Worm (Caenorhabditis elegans) whole organism, young adult: ENCODE measurements around the gene K09E2.3.

ENCODE experiments used
- B0019.2 ChIP-seq: fragments of 200-800 bp; sonication (Bioruptor generic); conservative IDR thresholded peaks from 2 replicates; pipeline ENCODE4 v1.3.6; 2022; ENCODE audit warnings: missing genetic modification reagents, missing genetic modification characterization, missing compliant biosample characterization
- B0261.1 ChIP-seq: sonication (generic microtip); optimal IDR thresholded peaks from 2 replicates; lab custom pipeline; 2016; ENCODE audit warnings: mild to moderate bottlenecking, missing genetic modification characterization, moderate library complexity, missing compliant biosample characterization
- F37B4.10 ChIP-seq: fragments of 200-800 bp; sonication (Bioruptor generic); IDR thresholded peaks from 2 replicates; pipeline ENCODE4 v1.3.6; 2022; ENCODE audit warnings: missing genetic modification characterization, missing compliant biosample characterization
- F39B2.1 ChIP-seq: fragments of 200-800 bp; sonication (Bioruptor generic); IDR thresholded peaks from 2 replicates; pipeline ENCODE4 v1.3.6; 2022; ENCODE audit warnings: missing genetic modification reagents, missing genetic modification characterization, missing compliant biosample characterization
- F49E8.2 ChIP-seq: sonication (generic microtip); optimal IDR thresholded peaks from 3 replicates; lab custom pipeline; 2017; ENCODE audit warnings: missing genetic modification characterization, mild to moderate bottlenecking, missing compliant biosample characterization, antibody characterized with exemption, moderate library complexity; ENCODE audit not compliant: insufficient read depth
- F57A8.1 ChIP-seq: fragments of 200-800 bp; sonication (Bioruptor generic); optimal IDR thresholded peaks from 2 replicates; lab custom pipeline; 2018; ENCODE audit warnings: mild to moderate bottlenecking, missing genetic modification characterization, moderate library complexity, missing compliant biosample characterization
- T26A5.8 ChIP-seq: sonication (generic microtip); optimal IDR thresholded peaks from 2 replicates; lab custom pipeline; 2016; ENCODE audit warnings: missing genetic modification characterization, missing compliant biosample characterization
- Y53G8AR.9 ChIP-seq: fragments of 200-800 bp; sonication (Bioruptor generic); conservative IDR thresholded peaks from 2 replicates; pipeline ENCODE4 v1.3.6; 2022; ENCODE audit warnings: missing genetic modification reagents, missing genetic modification characterization, missing compliant biosample characterization
- Y67H2A.10 ChIP-seq: fragments of 200-800 bp; sonication (Bioruptor generic); conservative IDR thresholded peaks from 2 replicates; pipeline ENCODE4 v1.3.6; 2022; ENCODE audit warnings: missing genetic modification reagents, missing genetic modification characterization, missing compliant biosample characterization
- akir-1 ChIP-seq: fragments of 200-800 bp; sonication (Bioruptor generic); optimal IDR thresholded peaks from 2 replicates; lab custom pipeline; 2018; ENCODE audit warnings: mild to moderate bottlenecking, missing genetic modification characterization, moderate library complexity, missing compliant biosample characterization
- aptf-3 ChIP-seq: fragments of 200-800 bp; sonication (Bioruptor generic); IDR thresholded peaks from 2 replicates; pipeline ENCODE4 v1.3.6; 2022; ENCODE audit warnings: missing genetic modification characterization, missing compliant biosample characterization
- atf-7 ChIP-seq: sonication (generic microtip); optimal IDR thresholded peaks from 2 replicates; lab custom pipeline; 2017; ENCODE audit warnings: mild to moderate bottlenecking, missing genetic modification characterization, missing compliant biosample characterization
- attf-3 ChIP-seq: fragments of 200-800 bp; sonication (Bioruptor generic); conservative IDR thresholded peaks from 2 replicates; pipeline ENCODE4 v1.3.6; 2022; ENCODE audit warnings: missing genetic modification reagents, missing genetic modification characterization, missing compliant biosample characterization
- attf-6 ChIP-seq: fragments of 200-800 bp; sonication (Bioruptor generic); IDR thresholded peaks from 2 replicates; pipeline ENCODE4 v1.3.6; 2022; ENCODE audit warnings: missing genetic modification reagents, missing genetic modification characterization, missing compliant biosample characterization
- ccch-3 ChIP-seq: fragments of 200-800 bp; sonication (Bioruptor generic); optimal IDR thresholded peaks from 2 replicates; lab custom pipeline; 2018; ENCODE audit warnings: mild to moderate bottlenecking, missing genetic modification characterization, missing compliant biosample characterization
- cebp-1 ChIP-seq, 2 experiments: fragments of 200-800 bp in 1 of 2; sonication (Bioruptor generic) in 1 of 2; sonication (generic microtip) in 1 of 2; IDR thresholded peaks in 1 of 2; optimal IDR thresholded peaks in 1 of 2; 2 replicates each; pipeline versions ENCODE4 v1.3.6 to Lab custom; 2017 to 2022; ENCODE audit warnings: missing compliant biosample characterization in 2 of 2, missing genetic modification characterization in 2 of 2, mild to moderate bottlenecking in 1 of 2, missing genetic modification reagents in 1 of 2, moderate library complexity in 1 of 2
- cebp-2 ChIP-seq: fragments of 200-800 bp; sonication (Bioruptor generic); IDR thresholded peaks from 2 replicates; pipeline ENCODE4 v1.3.6; 2022; ENCODE audit warnings: missing genetic modification characterization, missing compliant biosample characterization
- ceh-40 ChIP-seq: fragments of 200-800 bp; sonication (Bioruptor generic); IDR thresholded peaks from 2 replicates; pipeline ENCODE4 v1.3.6; 2022; ENCODE audit warnings: missing genetic modification characterization, missing compliant biosample characterization
- ceh-58 ChIP-seq: fragments of 200-800 bp; sonication (Bioruptor generic); IDR thresholded peaks from 2 replicates; pipeline ENCODE4 v1.3.6; 2022; ENCODE audit warnings: missing genetic modification characterization, missing compliant biosample characterization
- egl-44 ChIP-seq: fragments of 200-800 bp; sonication (Bioruptor generic); IDR thresholded peaks from 2 replicates; pipeline ENCODE4 v1.3.6; 2022; ENCODE audit warnings: missing genetic modification reagents, missing genetic modification characterization, missing compliant biosample characterization
- him-1 ChIP-seq: sonication (generic microtip); optimal IDR thresholded peaks from 2 replicates; lab custom pipeline; 2016; ENCODE audit warnings: missing genotype, missing genetic modification reagents, missing genetic modification characterization, missing compliant biosample characterization
- hlh-12 ChIP-seq: sonication (generic microtip); optimal IDR thresholded peaks from 2 replicates; lab custom pipeline; 2016; ENCODE audit warnings: missing genetic modification characterization, missing compliant biosample characterization
- hmg-20 ChIP-seq: fragments of 200-800 bp; sonication (Bioruptor generic); IDR thresholded peaks from 2 replicates; pipeline ENCODE4 v1.3.6; 2022; ENCODE audit warnings: missing genetic modification reagents, missing genetic modification characterization, missing compliant biosample characterization
- let-607 ChIP-seq, 2 experiments: fragments of 200-800 bp in 1 of 2; sonication (Bioruptor generic) in 1 of 2; sonication (generic microtip) in 1 of 2; optimal IDR thresholded peaks; 2 replicates each; lab custom pipeline; 2016 to 2018; ENCODE audit warnings: mild to moderate bottlenecking in 2 of 2, missing compliant biosample characterization in 2 of 2, missing genetic modification characterization in 2 of 2, moderate library complexity in 2 of 2, missing genotype in 1 of 2
- lin-35 ChIP-seq, 3 experiments: fragments of 150-350 bp in 2 of 3; sonication (generic microtip) in 1 of 3; optimal IDR thresholded peaks; 2 replicates each; lab custom pipeline; 2014 to 2018; ENCODE audit warnings: missing biosample characterization in 3 of 3, missing genetic modification characterization in 3 of 3, missing genetic modification reagents in 3 of 3
- madf-6 ChIP-seq: fragments of 200-800 bp; sonication (Bioruptor generic); IDR thresholded peaks from 2 replicates; pipeline ENCODE4 v1.3.6; 2022; ENCODE audit warnings: missing genetic modification reagents, missing genetic modification characterization, missing compliant biosample characterization
- mcd-1 ChIP-seq: fragments of 200-800 bp; sonication (Bioruptor generic); IDR thresholded peaks from 2 replicates; pipeline ENCODE4 v1.3.6; 2022; ENCODE audit warnings: missing genetic modification reagents, missing genetic modification characterization, missing compliant biosample characterization
- mel-28 ChIP-seq: sonication (generic microtip); optimal IDR thresholded peaks from 2 replicates; lab custom pipeline; 2016; ENCODE audit warnings: borderline replicate concordance, mild to moderate bottlenecking, missing genetic modification characterization, missing compliant biosample characterization
- mes-4 ChIP-seq: sonication (generic microtip); optimal IDR thresholded peaks from 2 replicates; lab custom pipeline; 2016; ENCODE audit warnings: missing genotype, missing genetic modification characterization, missing compliant biosample characterization
- mxl-1 ChIP-seq: sonication (generic microtip); optimal IDR thresholded peaks from 2 replicates; lab custom pipeline; 2016; ENCODE audit warnings: missing genetic modification characterization, missing compliant biosample characterization
- nfyb-1 ChIP-seq: fragments of 200-800 bp; sonication (Bioruptor generic); IDR thresholded peaks from 2 replicates; pipeline ENCODE4 v1.3.6; 2022; ENCODE audit warnings: missing genetic modification reagents, missing genetic modification characterization, missing compliant biosample characterization
- rec-8 ChIP-seq, 2 experiments: sonication (generic microtip); optimal IDR thresholded peaks; 2 replicates each; lab custom pipeline; 2016; ENCODE audit warnings: mild to moderate bottlenecking in 2 of 2, missing genetic modification characterization in 2 of 2, missing genetic modification reagents in 2 of 2, missing genotype in 2 of 2, missing biosample characterization in 1 of 2, missing compliant biosample characterization in 1 of 2, moderate library complexity in 1 of 2
- sea-2 ChIP-seq: fragments of 200-800 bp; sonication (Bioruptor generic); IDR thresholded peaks from 2 replicates; pipeline ENCODE4 v1.3.6; 2022; ENCODE audit warnings: missing genetic modification characterization, missing compliant biosample characterization
- snpc-3.4 ChIP-seq: sonication (generic microtip); optimal IDR thresholded peaks from 2 replicates; lab custom pipeline; 2017; ENCODE audit warnings: missing genetic modification characterization, mild to moderate bottlenecking, missing compliant biosample characterization, antibody characterized with exemption, moderate library complexity, missing genotype, missing genetic modification reagents
- snpc-4 ChIP-seq, 5 experiments: fragments of 150-350 bp in 1 of 5; sonication (generic microtip) in 4 of 5; optimal IDR thresholded peaks; 2 replicates each; lab custom pipeline; 2014 to 2018; ENCODE audit warnings: missing genetic modification characterization in 5 of 5, missing biosample characterization in 3 of 5, antibody characterized with exemption in 2 of 5, mild to moderate bottlenecking in 2 of 5, missing compliant biosample characterization in 2 of 5, missing genotype in 2 of 5, moderate library complexity in 2 of 5, missing genetic modification reagents in 1 of 5
- somi-1 ChIP-seq: fragments of 200-800 bp; sonication (Bioruptor generic); optimal IDR thresholded peaks from 2 replicates; lab custom pipeline; 2018; ENCODE audit warnings: mild to moderate bottlenecking, missing genetic modification characterization, missing compliant biosample characterization
- tbx-9 ChIP-seq: sonication (generic microtip); optimal IDR thresholded peaks from 2 replicates; lab custom pipeline; 2016; ENCODE audit warnings: borderline replicate concordance, missing genetic modification characterization, inconsistent platforms, missing compliant biosample characterization
- tlf-1 ChIP-seq: fragments of 200-800 bp; sonication (Bioruptor generic); optimal IDR thresholded peaks from 2 replicates; lab custom pipeline; 2018; ENCODE audit warnings: mild to moderate bottlenecking, missing genetic modification characterization, missing compliant biosample characterization
- unc-130 ChIP-seq: sonication (generic microtip); optimal IDR thresholded peaks from 2 replicates; lab custom pipeline; 2016; ENCODE audit warnings: missing genetic modification reagents, missing genetic modification characterization, missing compliant biosample characterization
- xnd-1 ChIP-seq: sonication (generic microtip); optimal IDR thresholded peaks from 2 replicates; lab custom pipeline; 2016; ENCODE audit warnings: missing genotype, missing genetic modification reagents, missing genetic modification characterization, missing compliant biosample characterization
- zfh-2 ChIP-seq: fragments of 200-800 bp; sonication (Bioruptor generic); conservative IDR thresholded peaks from 2 replicates; pipeline ENCODE4 v1.3.6; 2022; ENCODE audit warnings: missing genetic modification reagents, missing genetic modification characterization, missing compliant biosample characterization
- ztf-22 ChIP-seq: fragments of 200-800 bp; sonication (Bioruptor generic); optimal IDR thresholded peaks from 2 replicates; lab custom pipeline; 2018; ENCODE audit warnings: mild to moderate bottlenecking, missing genetic modification characterization, moderate library complexity, missing compliant biosample characterization
- ztf-26 ChIP-seq: sonication (generic microtip); optimal IDR thresholded peaks from 2 replicates; lab custom pipeline; 2017; ENCODE audit warnings: missing genetic modification characterization, missing compliant biosample characterization
- ztf-28 ChIP-seq: fragments of 200-800 bp; sonication (Bioruptor generic); IDR thresholded peaks from 2 replicates; pipeline ENCODE4 v1.3.6; 2022; ENCODE audit warnings: missing genetic modification reagents, missing genetic modification characterization, missing compliant biosample characterization
- ztf-6 ChIP-seq: fragments of 200-800 bp; sonication (Bioruptor generic); IDR thresholded peaks from 2 replicates; pipeline ENCODE4 v1.3.6; 2022; ENCODE audit warnings: missing genetic modification reagents, missing genetic modification characterization, missing compliant biosample characterization

The K09E2.3 gene

DNA sequence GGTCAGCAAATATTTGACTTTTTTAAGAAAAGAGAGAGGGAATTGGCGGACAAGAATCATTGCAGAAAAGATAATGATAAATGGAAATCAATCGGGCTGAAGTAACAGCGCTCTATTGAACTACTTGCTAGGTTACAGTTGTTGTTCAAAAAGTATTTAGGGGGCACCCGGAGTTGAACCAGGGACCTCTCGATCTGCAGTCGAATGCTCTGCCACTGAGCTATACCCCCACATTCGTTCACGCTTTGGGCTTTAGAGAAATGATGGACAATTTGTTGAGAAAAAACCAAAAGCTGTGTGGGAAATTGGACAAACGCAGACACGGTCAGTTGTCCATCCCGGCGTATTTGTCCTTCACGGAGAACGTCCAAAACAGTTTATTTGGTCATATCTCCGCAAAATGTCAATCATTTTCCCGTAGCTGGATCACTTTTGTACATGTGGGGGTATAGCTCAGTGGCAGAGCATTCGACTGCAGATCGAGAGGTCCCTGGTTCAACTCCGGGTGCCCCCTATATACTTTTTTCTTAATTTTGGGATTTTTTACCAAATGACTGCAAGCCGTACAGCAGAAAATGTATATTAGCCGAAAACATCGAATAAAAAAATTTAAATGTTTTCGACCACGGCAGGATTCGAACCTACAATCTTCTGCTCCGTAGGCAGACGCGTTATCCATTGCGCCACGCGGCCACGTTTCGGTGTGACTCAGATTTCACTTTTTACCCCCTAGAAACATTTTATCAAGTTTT lies 48.9 kb upstream of the K09E2.3 start (continued):
- TF ChIP-seq nfyb-1 (GFP tag; lab: Robert Waterston, UW) (peak; percentile 79), attf-3 (GFP tag; lab: Robert Waterston, UW) (no peak), F57A8.1 (GFP tag; lab: Kevin White, UChicago) (no peak), lin-35 (GFP tag; optimal IDR thresholded peaks at IDR 0.05; lab: Kevin White, UChicago) (peak in 1 of 3 experiments; percentile 11), ztf-22 (GFP tag; lab: Kevin White, UChicago) (no peak), cebp-1 (GFP tag; IDR thresholded peaks at IDR 0.05; lab: Robert Waterston, UW) (no peak), cebp-1 (tag; optimal IDR thresholded peaks at IDR 0.05; lab: Kevin White, UChicago) (no peak), F39B2.1 (GFP tag; lab: Robert Waterston, UW) (no peak), let-607 (tag; optimal IDR thresholded peaks at IDR 0.05; lab: Kevin White, UChicago) (peak in 1 of 2 experiments; percentile 34), atf-7 (tag; lab: Kevin White, UChicago) (no peak), rec-8 (tag; optimal IDR thresholded peaks at IDR 0.05; lab: Kevin White, UChicago) (peak; percentile 10 to 59), ceh-40 (peak; percentile 79), xnd-1 (tag; lab: Kevin White, UChicago) (no peak), him-1 (tag; lab: Kevin White, UChicago) (peak; percentile 13), attf-6 (GFP tag; lab: Robert Waterston, UW) (no peak), madf-6 (GFP tag; lab: Robert Waterston, UW) (no peak), hlh-12 (tag; lab: Kevin White, UChicago) (no peak), somi-1 (GFP tag; lab: Kevin White, UChicago) (peak; percentile 62), T26A5.8 (no peak), mcd-1 (peak; percentile 73), Y67H2A.10 (GFP tag; lab: Robert Waterston, UW) (no peak), F49E8.2 (tag; lab: Kevin White, UChicago) (no peak), aptf-3 (GFP tag; lab: Robert Waterston, UW) (no peak), mxl-1 (tag; lab: Kevin White, UChicago) (no peak), F37B4.10 (GFP tag; lab: Robert Waterston, UW) (no peak), ztf-28 (0 out of 2 replicates have a peak, but pooled peaks have one; percentile 41), zfh-2 (GFP tag; lab: Robert Waterston, UW) (peak; percentile 49), tlf-1 (GFP tag; lab: Kevin White, UChicago) (no peak), mel-28 (tag; lab: Kevin White, UChicago) (no peak), snpc-4 (GFP tag; optimal IDR thresholded peaks at IDR 0.05; lab: Kevin White, UChicago) (peak; percentile 19), snpc-4 (tag; optimal IDR thresholded peaks at IDR 0.05; lab: Kevin White, UChicago) (peak in 3 of 4 experiments; percentile 10 to 61 (median 43)), ccch-3 (no peak), tbx-9 (peak; percentile 47), hmg-20 (GFP tag; lab: Robert Waterston, UW) (peak; percentile 9; the same call in 1 of the 2 replicates), unc-130 (GFP tag; lab: Kevin White, UChicago) (no peak), akir-1 (GFP tag; lab: Kevin White, UChicago) (no peak), cebp-2 (GFP tag; lab: Robert Waterston, UW) (no peak), snpc-3.4 (tag; lab: Kevin White, UChicago) (peak; percentile 39), Y53G8AR.9 (GFP tag; lab: Robert Waterston, UW) (peak; percentile 68; the same call in 1 of the 2 replicates), ztf-26 (peak; percentile 38), mes-4 (tag; lab: Kevin White, UChicago) (no peak), ceh-58 (GFP tag; lab: Robert Waterston, UW) (0 out of 2 replicates have a peak, but pooled peaks have one; percentile 54), ztf-6 (no peak), egl-44 (GFP tag; lab: Robert Waterston, UW) (no peak), sea-2 (GFP tag; lab: Robert Waterston, UW) (no peak), B0261.1 (tag; lab: Kevin White, UChicago) (peak; percentile 84), B0019.2 (GFP tag; lab: Robert Waterston, UW) (no peak)
